Fruit fly (Drosophila melanogaster) whole organism, embryonic: Measurements from ENCODE around the gene CG31365.

ENCODE experiments used
- Atf-2 ChIP-seq: fragments of 200-800 bp; sonication (Bioruptor generic); optimal IDR thresholded peaks from 2 replicates; lab custom pipeline; 2016; ENCODE audit warnings: missing biosample characterization, missing genetic modification characterization
- B-H2 ChIP-seq: fragments of 200-800 bp; sonication (Bioruptor generic); optimal IDR thresholded peaks from 2 replicates; lab custom pipeline; 2018; ENCODE audit warnings: missing biosample characterization, mild to moderate bottlenecking, missing genetic modification characterization
- Bteb2 ChIP-seq: fragments of 200-800 bp; sonication (Bioruptor generic); optimal IDR thresholded peaks from 2 replicates; lab custom pipeline; 2016; ENCODE audit warnings: missing biosample characterization, missing genetic modification characterization
- CG10543 ChIP-seq: fragments of 200-800 bp; sonication (Bioruptor generic); optimal IDR thresholded peaks from 3 replicates; lab custom pipeline; 2017; ENCODE audit warnings: missing biosample characterization, mild to moderate bottlenecking, missing genetic modification characterization, moderate library complexity
- CG12219 ChIP-seq: fragments of 200-800 bp; sonication (Bioruptor generic); optimal IDR thresholded peaks from 3 replicates; lab custom pipeline; 2018; ENCODE audit warnings: missing biosample characterization, mild to moderate bottlenecking, missing genetic modification characterization
- CG12391 ChIP-seq: fragments of 200-800 bp; sonication (Bioruptor generic); optimal IDR thresholded peaks from 3 replicates; lab custom pipeline; 2018; ENCODE audit warnings: missing biosample characterization, mild to moderate bottlenecking, missing genetic modification characterization, moderate library complexity
- CG12769 ChIP-seq: fragments of 200-800 bp; sonication (Bioruptor generic); optimal IDR thresholded peaks from 2 replicates; lab custom pipeline; 2019; ENCODE audit warnings: missing biosample characterization, mild to moderate bottlenecking, missing genetic modification characterization, moderate library complexity
- CG13894 ChIP-seq: fragments of 200-800 bp; sonication (Bioruptor generic); optimal IDR thresholded peaks from 3 replicates; lab custom pipeline; 2018; ENCODE audit warnings: missing biosample characterization, mild to moderate bottlenecking, missing genetic modification characterization, moderate library complexity
- CG14860 ChIP-seq: fragments of 200-800 bp; sonication (Bioruptor generic); IDR thresholded peaks from 3 replicates; pipeline ENCODE4 v1.3.6; 2022; ENCODE audit warnings: missing biosample characterization, missing genetic modification characterization; ENCODE audit not compliant: partially characterized antibody
- CG15011 ChIP-seq: fragments of 200-800 bp; sonication (Bioruptor generic); optimal IDR thresholded peaks from 3 replicates; lab custom pipeline; 2018; ENCODE audit warnings: missing biosample characterization, mild to moderate bottlenecking, missing genetic modification characterization
- CG18599 ChIP-seq: fragments of 200-800 bp; sonication (Bioruptor generic); optimal IDR thresholded peaks from 3 replicates; lab custom pipeline; 2017; ENCODE audit warnings: missing biosample characterization, missing genetic modification characterization, mild to moderate bottlenecking, moderate library complexity, missing genetic modification reagents
- CG2678 ChIP-seq: fragments of 200-800 bp; sonication (Bioruptor generic); optimal IDR thresholded peaks from 3 replicates; lab custom pipeline; 2019; ENCODE audit warnings: missing biosample characterization, mild to moderate bottlenecking, missing genetic modification characterization, moderate library complexity
- CG3163 ChIP-seq: fragments of 200-800 bp; sonication (Bioruptor generic); optimal IDR thresholded peaks from 3 replicates; lab custom pipeline; 2016; ENCODE audit warnings: missing biosample characterization, missing genetic modification characterization
- CG32772 ChIP-seq: fragments of 200-800 bp; sonication (Bioruptor generic); IDR thresholded peaks from 2 replicates; pipeline ENCODE4 v1.3.6; 2022; ENCODE audit warnings: missing biosample characterization, missing genetic modification characterization
- CG3281 ChIP-seq: fragments of 200-800 bp; sonication (Bioruptor generic); optimal IDR thresholded peaks from 3 replicates; lab custom pipeline; 2017; ENCODE audit warnings: missing biosample characterization, mild to moderate bottlenecking, missing genetic modification characterization
- CG34376 ChIP-seq: fragments of 200-800 bp; sonication (Bioruptor generic); optimal IDR thresholded peaks from 2 replicates; lab custom pipeline; 2018; ENCODE audit warnings: missing biosample characterization, mild to moderate bottlenecking, missing genetic modification characterization
- CG4730 ChIP-seq: fragments of 200-800 bp; sonication (Bioruptor generic); IDR thresholded peaks from 2 replicates; pipeline ENCODE4 v1.3.6; 2022; ENCODE audit warnings: missing biosample characterization, missing genetic modification characterization
- CG6689 ChIP-seq: fragments of 200-800 bp; sonication (Bioruptor generic); IDR thresholded peaks from 2 replicates; pipeline ENCODE4 v1.3.6; 2022; ENCODE audit warnings: missing biosample characterization, missing genetic modification characterization
- CG9215 ChIP-seq: fragments of 200-800 bp; sonication (Bioruptor generic); IDR thresholded peaks from 2 replicates; pipeline ENCODE4 v1.3.6; 2022; ENCODE audit warnings: missing biosample characterization, missing genetic modification characterization
- Dad ChIP-seq: fragments of 200-800 bp; sonication (Bioruptor generic); optimal IDR thresholded peaks from 3 replicates; lab custom pipeline; 2016; ENCODE audit warnings: missing biosample characterization, missing genetic modification characterization
- Gsc ChIP-seq: fragments of 200-800 bp; sonication (Bioruptor generic); IDR thresholded peaks from 2 replicates; pipeline ENCODE4 v1.3.6; 2022; ENCODE audit warnings: missing biosample characterization, missing genetic modification characterization
- Gug ChIP-seq: fragments of 200-800 bp; sonication (Bioruptor generic); IDR thresholded peaks from 4 replicates; pipeline ENCODE4 v1.3.6; 2022; ENCODE audit warnings: missing biosample characterization, missing genetic modification characterization
- H15 ChIP-seq: fragments of 200-800 bp; sonication (Bioruptor generic); IDR thresholded peaks from 3 replicates; pipeline ENCODE4 v1.3.6; 2022; ENCODE audit warnings: missing biosample characterization, missing genetic modification characterization
- Hey ChIP-seq: fragments of 200-800 bp; sonication (Bioruptor generic); optimal IDR thresholded peaks from 3 replicates; lab custom pipeline; 2018; ENCODE audit warnings: missing biosample characterization, mild to moderate bottlenecking, missing genetic modification characterization
- Hmr ChIP-seq: fragments of 200-800 bp; sonication (Bioruptor generic); optimal IDR thresholded peaks from 3 replicates; lab custom pipeline; 2017; ENCODE audit warnings: mild to moderate bottlenecking, missing biosample characterization, missing genetic modification reagents, missing genetic modification characterization
- Lim3 ChIP-seq: fragments of 200-800 bp; sonication (Bioruptor generic); IDR thresholded peaks from 2 replicates; pipeline ENCODE4 v1.3.6; 2022; ENCODE audit warnings: missing biosample characterization, missing genetic modification characterization
- Lpt ChIP-seq: fragments of >200 bp; optimal IDR thresholded peaks from 2 replicates; lab custom pipeline; 2018; ENCODE audit warnings: missing biosample characterization, missing genetic modification characterization
- Meics ChIP-seq: fragments of 200-800 bp; sonication (Bioruptor generic); optimal IDR thresholded peaks from 2 replicates; lab custom pipeline; 2017; ENCODE audit warnings: missing biosample characterization, mild to moderate bottlenecking, missing genetic modification characterization
- Nf-YB ChIP-seq: fragments of 200-800 bp; sonication (Bioruptor generic); optimal IDR thresholded peaks from 3 replicates; lab custom pipeline; 2019; ENCODE audit warnings: missing biosample characterization, mild to moderate bottlenecking, missing genetic modification characterization, moderate library complexity
- Nf-YC ChIP-seq: fragments of 200-800 bp; optimal IDR thresholded peaks from 3 replicates; lab custom pipeline; 2019; ENCODE audit warnings: missing biosample characterization, mild to moderate bottlenecking, missing genetic modification characterization, moderate library complexity
- PHDP ChIP-seq: fragments of 200-800 bp; sonication (Bioruptor generic); optimal IDR thresholded peaks from 3 replicates; lab custom pipeline; 2018; ENCODE audit warnings: missing biosample characterization, mild to moderate bottlenecking, missing genetic modification characterization, moderate library complexity
- Poxn ChIP-seq: fragments of 200-800 bp; sonication (Bioruptor generic); IDR thresholded peaks from 2 replicates; pipeline ENCODE4 v1.3.6; 2022; ENCODE audit warnings: missing biosample characterization, missing genetic modification characterization
- Sox100B ChIP-seq: fragments of 200-800 bp; sonication (Bioruptor generic); optimal IDR thresholded peaks from 3 replicates; lab custom pipeline; 2018; ENCODE audit warnings: missing biosample characterization, mild to moderate bottlenecking, missing genetic modification characterization
- ac ChIP-seq: fragments of 200-800 bp; sonication (Bioruptor generic); optimal IDR thresholded peaks from 3 replicates; lab custom pipeline; 2017; ENCODE audit warnings: missing biosample characterization, mild to moderate bottlenecking, missing genetic modification characterization
- bigmax ChIP-seq: fragments of 200-800 bp; sonication (Bioruptor generic); optimal IDR thresholded peaks from 2 replicates; lab custom pipeline; 2018; ENCODE audit warnings: missing biosample characterization, mild to moderate bottlenecking, missing genetic modification characterization
- bsh ChIP-seq, 2 experiments: fragments of 200-800 bp; sonication (Bioruptor generic); optimal IDR thresholded peaks; 2 replicates each; lab custom pipeline; 2017 to 2018; ENCODE audit warnings: mild to moderate bottlenecking in 2 of 2, missing biosample characterization in 2 of 2, missing genetic modification characterization in 2 of 2, moderate library complexity in 1 of 2
- caup ChIP-seq: fragments of 200-800 bp; sonication (Bioruptor generic); optimal IDR thresholded peaks from 3 replicates; lab custom pipeline; 2017; ENCODE audit warnings: missing biosample characterization, mild to moderate bottlenecking, missing genetic modification characterization, moderate library complexity; ENCODE audit not compliant: severe bottlenecking
- chinmo ChIP-seq: fragments of 200-800 bp; sonication (Bioruptor generic); IDR thresholded peaks from 4 replicates; pipeline ENCODE4 v1.3.6; 2022; ENCODE audit warnings: missing biosample characterization, missing genetic modification characterization; ENCODE audit not compliant: partially characterized antibody
- ci ChIP-seq: fragments of 200-800 bp; sonication (Bioruptor generic); IDR thresholded peaks from 3 replicates; pipeline ENCODE4 v1.3.6; 2022; ENCODE audit warnings: missing biosample characterization, missing genetic modification characterization
- cwo ChIP-seq: fragments of 200-800 bp; sonication (Bioruptor generic); optimal IDR thresholded peaks from 3 replicates; lab custom pipeline; 2017; ENCODE audit warnings: missing biosample characterization, missing genetic modification characterization, mild to moderate bottlenecking, moderate library complexity, missing genetic modification reagents
- gem ChIP-seq: fragments of 200-800 bp; sonication (Bioruptor generic); optimal IDR thresholded peaks from 2 replicates; lab custom pipeline; 2019; ENCODE audit warnings: missing biosample characterization, mild to moderate bottlenecking, missing genetic modification characterization, moderate library complexity
- gfzf ChIP-seq: fragments of 200-800 bp; sonication (Bioruptor generic); optimal IDR thresholded peaks from 2 replicates; lab custom pipeline; 2016; ENCODE audit warnings: missing biosample characterization, mild to moderate bottlenecking, missing genetic modification characterization, moderate library complexity
- grn ChIP-seq: fragments of 200-800 bp; sonication (Bioruptor generic); optimal IDR thresholded peaks from 3 replicates; lab custom pipeline; 2017; ENCODE audit warnings: missing biosample characterization, missing genetic modification characterization
- gro ChIP-seq: fragments of 200-800 bp; sonication (Bioruptor generic); optimal IDR thresholded peaks from 2 replicates; lab custom pipeline; 2016; ENCODE audit warnings: missing biosample characterization, missing genetic modification characterization
- her ChIP-seq: fragments of 200-800 bp; sonication (Bioruptor generic); optimal IDR thresholded peaks from 2 replicates; lab custom pipeline; 2016; ENCODE audit warnings: missing biosample characterization, missing genetic modification characterization
- mirr ChIP-seq: fragments of 200-800 bp; sonication (Bioruptor generic); optimal IDR thresholded peaks from 3 replicates; lab custom pipeline; 2018; ENCODE audit warnings: missing biosample characterization, mild to moderate bottlenecking, missing genetic modification characterization
- mld ChIP-seq: fragments of 200-800 bp; sonication (Bioruptor generic); IDR thresholded peaks from 3 replicates; pipeline ENCODE4 v1.3.6; 2022; ENCODE audit warnings: missing biosample characterization, missing genetic modification characterization; ENCODE audit not compliant: partially characterized antibody
- nmo ChIP-seq: fragments of 200-800 bp; sonication (Bioruptor generic); optimal IDR thresholded peaks from 2 replicates; lab custom pipeline; 2018; ENCODE audit warnings: missing biosample characterization, mild to moderate bottlenecking, missing genetic modification characterization, moderate library complexity
- sd ChIP-seq: fragments of 200-800 bp; sonication (Bioruptor generic); optimal IDR thresholded peaks from 3 replicates; lab custom pipeline; 2018; ENCODE audit warnings: missing biosample characterization, mild to moderate bottlenecking, missing genetic modification characterization, moderate library complexity
- sens ChIP-seq: fragments of 200-800 bp; sonication (Bioruptor generic); peaks from one replicate; lab custom pipeline; 2016; ENCODE audit warnings: missing biosample characterization, missing genetic modification characterization

The CG31365 gene

DNA sequence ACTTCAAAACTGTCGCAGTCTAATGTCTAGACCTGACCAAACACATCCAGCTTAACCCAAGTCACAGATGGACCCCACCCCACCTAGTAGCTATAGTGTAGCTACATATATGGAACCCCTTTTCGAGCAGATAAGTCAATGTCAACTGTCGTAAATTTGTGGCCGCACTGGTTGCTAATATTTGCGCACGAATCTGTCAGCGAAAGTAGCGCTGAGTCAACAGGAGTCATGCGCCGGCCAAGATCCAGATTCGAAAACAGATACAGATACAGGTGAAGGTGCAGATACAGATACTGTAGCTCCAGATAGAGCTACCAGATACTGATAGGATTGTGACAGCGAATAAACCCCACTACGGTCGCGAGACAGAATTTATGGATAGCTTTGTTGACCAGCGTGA is 37.9 kb upstream of the CG31365 start:
- TF ChIP-seq CG12391 (no peak), H15 (GFP tag; lab: Robert Waterston, UW) (no peak), CG3163 (no peak), her (GFP tag; lab: Kevin White, UChicago) (no peak), CG4730 (GFP tag; lab: Robert Waterston, UW) (no peak), chinmo (GFP tag; lab: Robert Waterston, UW) (no peak), Poxn (GFP tag; lab: Robert Waterston, UW) (no peak), sens (GFP tag; lab: Kevin White, UChicago) (no peak), gfzf (GFP tag; lab: Kevin White, UChicago) (no peak), Gsc (GFP tag; lab: Robert Waterston, UW) (no peak), CG9215 (GFP tag; lab: Robert Waterston, UW) (no peak), Sox100B (GFP tag; lab: Kevin White, UChicago) (no peak), Atf-2 (GFP tag; lab: Kevin White, UChicago) (no peak), CG32772 (GFP tag; lab: Robert Waterston, UW) (no peak), Gug (no peak), Lpt (GFP tag; lab: Kevin White, UChicago) (no peak), Meics (no peak), gem (tag; lab: Kevin White, UChicago) (no peak), Hey (tag; lab: Kevin White, UChicago) (no peak)

DNA sequence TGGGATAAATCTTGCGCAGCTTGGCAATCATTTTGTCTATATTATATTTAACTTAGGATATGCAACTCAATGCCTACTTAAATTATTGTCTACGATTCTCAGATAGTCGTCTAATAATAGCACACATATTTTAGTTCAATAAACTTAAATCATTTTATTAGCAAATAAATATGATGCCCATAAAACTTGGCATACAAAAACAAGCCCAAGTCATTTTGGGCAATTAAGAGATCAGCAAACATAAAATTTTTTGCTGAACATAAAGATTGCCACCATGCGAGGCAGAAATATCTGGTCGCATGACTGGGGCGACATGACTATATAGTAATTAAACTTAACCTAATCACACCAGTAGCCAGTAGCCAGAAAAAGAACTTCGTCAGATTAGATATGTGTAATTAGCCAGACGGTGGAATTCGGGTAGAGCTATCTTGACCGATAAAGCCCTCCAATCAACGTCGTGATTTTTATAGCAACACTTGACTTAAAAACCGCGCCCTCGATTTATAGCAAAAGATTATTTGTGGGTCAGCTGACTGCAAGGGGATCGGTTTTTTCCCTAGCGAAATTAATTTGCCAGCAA is 35.2 kb upstream of the CG31365 start, which contains the start of gene CG13829:
Gene CG13829, minus strand, starts transcription at position 51 of the 583 bp plus-strand sequence.
- TF ChIP-seq bigmax (GFP tag; lab: Kevin White, UChicago) (peak; percentile 29), CG10543 (peak; percentile 13), sd (tag; lab: Kevin White, UChicago) (peak; percentile 97), B-H2 (GFP tag; lab: Kevin White, UChicago) (peak; percentile 32), CG15011 (GFP tag; lab: Kevin White, UChicago) (no peak), CG3281 (GFP tag; lab: Kevin White, UChicago) (peak; percentile 34), Nf-YC (tag; lab: Kevin White, UChicago) (peak; percentile 51), ci (GFP tag; lab: Robert Waterston, UW) (no peak), caup (GFP tag; lab: Kevin White, UChicago) (peak; percentile 20), CG34376 (GFP tag; lab: Kevin White, UChicago) (peak; percentile 97), bsh (GFP tag; optimal IDR thresholded peaks at IDR 0.05; lab: Kevin White, UChicago) (no peak), Dad (GFP tag; lab: Kevin White, UChicago) (no peak), CG2678 (tag; lab: Kevin White, UChicago) (peak; percentile 58), mld (no peak), CG14860 (GFP tag; lab: Robert Waterston, UW) (no peak), Hmr (GFP tag; lab: Kevin White, UChicago) (peak; percentile 22), nmo (GFP tag; lab: Kevin White, UChicago) (no peak), CG18599 (GFP tag; lab: Kevin White, UChicago) (peak; percentile 57), mirr (GFP tag; lab: Kevin White, UChicago) (peak; percentile 91), CG12769 (tag; lab: Kevin White, UChicago) (peak; percentile 8), cwo (GFP tag; lab: Kevin White, UChicago) (peak; percentile 63), ac (GFP tag; lab: Kevin White, UChicago) (no peak), Nf-YB (GFP tag; lab: Kevin White, UChicago) (peak; percentile 46), CG12219 (no peak), Bteb2 (GFP tag; lab: Kevin White, UChicago) (no peak), PHDP (tag; lab: Kevin White, UChicago) (peak; percentile 40), CG13894 (tag; lab: Kevin White, UChicago) (peak; percentile 54), CG6689 (GFP tag; lab: Robert Waterston, UW) (no peak), Lim3 (GFP tag; lab: Robert Waterston, UW) (peak; percentile 21; the same call in 1 of the 2 replicates), grn (GFP tag; lab: Kevin White, UChicago) (peak; percentile 82), gro (GFP tag; lab: Kevin White, UChicago) (peak; percentile 52)
